Worm (Caenorhabditis elegans) whole organism, midembryonic: ENCODE results near the gene cyp-35A1.

Experiments
- klf-2 ChIP-seq: fragments of 200-800 bp; sonication (Bioruptor generic); conservative IDR thresholded peaks from 2 replicates; pipeline ENCODE4 v1.3.6; 2022; ENCODE audit warnings: missing genetic modification reagents, missing genetic modification characterization, missing compliant biosample characterization
- med-1 ChIP-seq: sonication (generic microtip); optimal IDR thresholded peaks from 2 replicates; lab custom pipeline; 2017; ENCODE audit warnings: missing genetic modification characterization, mild to moderate bottlenecking, missing compliant biosample characterization, antibody characterized with exemption, missing genetic modification reagents; ENCODE audit not compliant: insufficient read depth
- ref-1 ChIP-seq: fragments of 200-800 bp; sonication (Bioruptor generic); conservative IDR thresholded peaks from 2 replicates; pipeline ENCODE4 v1.3.6; 2022; ENCODE audit warnings: missing genetic modification reagents, missing genetic modification characterization, missing compliant biosample characterization
- ztf-23 ChIP-seq: fragments of 200-800 bp; sonication (Bioruptor generic); IDR thresholded peaks from 2 replicates; pipeline ENCODE4 v1.3.6; 2022; ENCODE audit warnings: missing genetic modification reagents, missing genetic modification characterization, missing compliant biosample characterization

- TF ChIP-seq ref-1 (GFP tag; lab: Robert Waterston, UW) (no peak), med-1 (GFP tag; lab: Kevin White, UChicago) (no peak), ztf-23 (no peak), klf-2 (GFP tag; lab: Robert Waterston, UW) (no peak)
Observed at ce11 chrV:7408520-7408919, 46.9 kb upstream of the cyp-35A1 start, which contains the start of gene srt-6.
